Worm (Caenorhabditis elegans) whole organism, midembryonic: ENCODE data around the gene sysm-1.

Experiments used
- cog-1 ChIP-seq: sonication (generic microtip); optimal IDR thresholded peaks from 2 replicates; lab custom pipeline; 2016; ENCODE audit warnings: missing genetic modification characterization, missing compliant biosample characterization
- flt-1 ChIP-seq: fragments of 200-800 bp; sonication (Bioruptor generic); IDR thresholded peaks from 2 replicates; pipeline ENCODE4 v1.3.6; 2022; ENCODE audit warnings: missing genetic modification characterization, missing compliant biosample characterization
- klf-2 ChIP-seq: fragments of 200-800 bp; sonication (Bioruptor generic); conservative IDR thresholded peaks from 2 replicates; pipeline ENCODE4 v1.3.6; 2022; ENCODE audit warnings: missing genetic modification reagents, missing genetic modification characterization, missing compliant biosample characterization
- med-1 ChIP-seq: sonication (generic microtip); optimal IDR thresholded peaks from 2 replicates; lab custom pipeline; 2017; ENCODE audit warnings: missing genetic modification characterization, mild to moderate bottlenecking, missing compliant biosample characterization, antibody characterized with exemption, missing genetic modification reagents; ENCODE audit not compliant: insufficient read depth
- ref-1 ChIP-seq: fragments of 200-800 bp; sonication (Bioruptor generic); conservative IDR thresholded peaks from 2 replicates; pipeline ENCODE4 v1.3.6; 2022; ENCODE audit warnings: missing genetic modification reagents, missing genetic modification characterization, missing compliant biosample characterization
- tab-1 ChIP-seq: fragments of 200-800 bp; sonication (Bioruptor generic); IDR thresholded peaks from 2 replicates; pipeline ENCODE4 v1.3.6; 2022; ENCODE audit warnings: missing genetic modification characterization, missing compliant biosample characterization

- no peak for TF ChIP-seq klf-2 (GFP tag; lab: Robert Waterston, UW)
- no peak for TF ChIP-seq tab-1 (GFP tag; lab: Robert Waterston, UW)
- no peak for TF ChIP-seq med-1 (GFP tag; lab: Kevin White, UChicago)
- TF ChIP-seq flt-1 (GFP tag; lab: Robert Waterston, UW) = no peak
- TF ChIP-seq cog-1 = no peak
- TF ChIP-seq ref-1 (GFP tag; lab: Robert Waterston, UW) = no peak
Measured at ce11 chrII:9093584-9093983, 10.6 kb upstream of the sysm-1 start, which contains the start of gene C07H4.1.
